Fruit fly (Drosophila melanogaster) whole organism, embryonic: Measurements from ENCODE around the gene CG43095.
A peak's percentile ranks its signal among the peaks of the same experiment; 100 is the strongest.

Experiments used
- Bgb ChIP-seq: fragments of 200-800 bp; sonication (Bioruptor generic); IDR thresholded peaks from 2 replicates; pipeline ENCODE4 v1.3.6; 2022; ENCODE audit warnings: missing biosample characterization, missing genetic modification characterization; ENCODE audit not compliant: partially characterized antibody
- CG11398 ChIP-seq: fragments of 200-800 bp; sonication (Bioruptor generic); optimal IDR thresholded peaks from 2 replicates; lab custom pipeline; 2016; ENCODE audit warnings: missing biosample characterization, missing genetic modification characterization
- CG12299 ChIP-seq: fragments of 200-800 bp; sonication (Bioruptor generic); optimal IDR thresholded peaks from 2 replicates; lab custom pipeline; 2018; ENCODE audit warnings: missing biosample characterization, mild to moderate bottlenecking, missing genetic modification characterization
- CG1233 ChIP-seq: fragments of 200-800 bp; sonication (Bioruptor generic); optimal IDR thresholded peaks from 4 replicates; lab custom pipeline; 2018; ENCODE audit warnings: missing biosample characterization, mild to moderate bottlenecking, missing genetic modification characterization
- CG12659 ChIP-seq: fragments of 200-800 bp; sonication (Bioruptor generic); optimal IDR thresholded peaks from 3 replicates; lab custom pipeline; 2017; ENCODE audit warnings: mild to moderate bottlenecking, missing biosample characterization, missing genetic modification reagents, missing genetic modification characterization
- CG13624 ChIP-seq: fragments of 200-800 bp; sonication (Bioruptor generic); optimal IDR thresholded peaks from 2 replicates; lab custom pipeline; 2016; ENCODE audit warnings: missing biosample characterization, missing genetic modification characterization
- CG13775 ChIP-seq: fragments of 200-800 bp; sonication (Bioruptor generic); optimal IDR thresholded peaks from 3 replicates; lab custom pipeline; 2017; ENCODE audit warnings: missing biosample characterization, mild to moderate bottlenecking, missing genetic modification characterization
- CG14050 ChIP-seq: fragments of 200-800 bp; sonication (Bioruptor generic); IDR thresholded peaks from 3 replicates; pipeline ENCODE4 v1.3.6; 2022; ENCODE audit warnings: missing biosample characterization, missing genetic modification characterization
- CG15601 ChIP-seq: fragments of 200-800 bp; sonication (Bioruptor generic); optimal IDR thresholded peaks from 3 replicates; lab custom pipeline; 2019; ENCODE audit warnings: missing biosample characterization, mild to moderate bottlenecking, missing genetic modification characterization, moderate library complexity
- CG1603 ChIP-seq: fragments of 200-800 bp; sonication (Bioruptor generic); optimal IDR thresholded peaks from 2 replicates; lab custom pipeline; 2019; ENCODE audit warnings: missing biosample characterization, mild to moderate bottlenecking, missing genetic modification characterization, moderate library complexity
- CG16815 ChIP-seq: fragments of 200-800 bp; sonication (Bioruptor generic); optimal IDR thresholded peaks from 3 replicates; lab custom pipeline; 2017; ENCODE audit warnings: missing biosample characterization, mild to moderate bottlenecking, missing genetic modification characterization
- CG16863 ChIP-seq: fragments of 200-800 bp; sonication (Bioruptor generic); optimal IDR thresholded peaks from 3 replicates; lab custom pipeline; 2016; ENCODE audit warnings: missing biosample characterization, missing genetic modification characterization
- CG17359 ChIP-seq: fragments of 200-800 bp; sonication (Bioruptor generic); optimal IDR thresholded peaks from 3 replicates; lab custom pipeline; 2018; ENCODE audit warnings: missing biosample characterization, mild to moderate bottlenecking, missing genetic modification characterization, moderate library complexity
- CG2120 ChIP-seq: fragments of 200-800 bp; sonication (Bioruptor generic); optimal IDR thresholded peaks from 3 replicates; lab custom pipeline; 2016; ENCODE audit warnings: missing biosample characterization, missing genetic modification characterization
- CG2199 ChIP-seq: fragments of 200-800 bp; sonication (Bioruptor generic); IDR thresholded peaks from 3 replicates; pipeline ENCODE4 v1.3.6; 2022; ENCODE audit warnings: missing biosample characterization, missing genetic modification characterization
- CG2712 ChIP-seq: fragments of 200-800 bp; optimal IDR thresholded peaks from 3 replicates; lab custom pipeline; 2019; ENCODE audit warnings: missing biosample characterization, mild to moderate bottlenecking, missing genetic modification characterization, moderate library complexity
- CG33557 ChIP-seq: fragments of 200-800 bp; sonication (Bioruptor generic); optimal IDR thresholded peaks from 2 replicates; lab custom pipeline; 2019; ENCODE audit warnings: missing biosample characterization, mild to moderate bottlenecking, missing genetic modification characterization, moderate library complexity
- CG3726 ChIP-seq: fragments of 200-800 bp; sonication (Bioruptor generic); IDR thresholded peaks from 3 replicates; pipeline ENCODE4, ENCODE4 v1.3.6; 2022; ENCODE audit warnings: missing biosample characterization, missing genetic modification characterization
- CG3838 ChIP-seq: fragments of 200-800 bp; sonication (Bioruptor generic); optimal IDR thresholded peaks from 3 replicates; lab custom pipeline; 2016; ENCODE audit warnings: missing biosample characterization, missing genetic modification characterization
- CG6654 ChIP-seq: fragments of 200-800 bp; sonication (Bioruptor generic); optimal IDR thresholded peaks from 2 replicates; lab custom pipeline; 2017; ENCODE audit warnings: missing biosample characterization, mild to moderate bottlenecking, missing genetic modification characterization
- CG7357 ChIP-seq: fragments of 200-800 bp; sonication (Bioruptor generic); IDR thresholded peaks from 3 replicates; pipeline ENCODE4 v1.3.6; 2022; ENCODE audit warnings: missing biosample characterization, missing genetic modification characterization
- CG8388 ChIP-seq: fragments of 200-800 bp; sonication (Bioruptor generic); optimal IDR thresholded peaks from 2 replicates; lab custom pipeline; 2019; ENCODE audit warnings: missing biosample characterization, mild to moderate bottlenecking, missing genetic modification characterization, moderate library complexity
- CG8944 ChIP-seq: fragments of 200-800 bp; sonication (Bioruptor generic); optimal IDR thresholded peaks from 3 replicates; lab custom pipeline; 2016; ENCODE audit warnings: missing biosample characterization, missing genetic modification characterization
- HLH4C ChIP-seq: fragments of 200-800 bp; sonication (Bioruptor generic); IDR thresholded peaks from 3 replicates; pipeline ENCODE4 v1.3.6; 2022; ENCODE audit warnings: missing biosample characterization, missing genetic modification characterization; ENCODE audit not compliant: partially characterized antibody
- Hmr ChIP-seq: fragments of 200-800 bp; sonication (Bioruptor generic); optimal IDR thresholded peaks from 3 replicates; lab custom pipeline; 2017; ENCODE audit warnings: mild to moderate bottlenecking, missing biosample characterization, missing genetic modification reagents, missing genetic modification characterization
- Hr39 ChIP-seq: fragments of >200 bp; optimal IDR thresholded peaks from 2 replicates; lab custom pipeline; 2017
- MBD-R2 ChIP-seq: fragments of 200-800 bp; sonication (Bioruptor generic); IDR thresholded peaks from 2 replicates; pipeline ENCODE4 v1.3.6; 2022; ENCODE audit warnings: missing biosample characterization, missing genetic modification characterization
- Mad ChIP-seq: fragments of 200-800 bp; sonication (Bioruptor generic); optimal IDR thresholded peaks from 2 replicates; lab custom pipeline; 2016; ENCODE audit warnings: missing biosample characterization, missing genetic modification characterization
- Oaz ChIP-seq: fragments of 200-800 bp; sonication (Bioruptor generic); IDR thresholded peaks from 2 replicates; pipeline ENCODE4 v1.3.6; 2022; ENCODE audit warnings: missing biosample characterization, missing genetic modification characterization
- PHDP ChIP-seq: fragments of 200-800 bp; sonication (Bioruptor generic); optimal IDR thresholded peaks from 3 replicates; lab custom pipeline; 2018; ENCODE audit warnings: missing biosample characterization, mild to moderate bottlenecking, missing genetic modification characterization, moderate library complexity
- Sin3A ChIP-seq: fragments of >200 bp; optimal IDR thresholded peaks from 2 replicates; lab custom pipeline; 2018
- Six4 ChIP-seq: fragments of 200-800 bp; sonication (Bioruptor generic); optimal IDR thresholded peaks from 2 replicates; lab custom pipeline; 2016; ENCODE audit warnings: missing biosample characterization, missing genetic modification characterization
- ap ChIP-seq: fragments of 200-800 bp; sonication (Bioruptor generic); IDR thresholded peaks from 2 replicates; pipeline ENCODE4 v1.3.6; 2022; ENCODE audit warnings: missing biosample characterization, missing genetic modification characterization
- ash1 ChIP-seq: fragments of 200-800 bp; sonication (Bioruptor generic); optimal IDR thresholded peaks from 2 replicates; lab custom pipeline; 2018; ENCODE audit warnings: missing biosample characterization, mild to moderate bottlenecking, missing genetic modification characterization
- ci ChIP-seq: fragments of 200-800 bp; sonication (Bioruptor generic); IDR thresholded peaks from 3 replicates; pipeline ENCODE4 v1.3.6; 2022; ENCODE audit warnings: missing biosample characterization, missing genetic modification characterization
- crp ChIP-seq, 2 experiments: fragments of 200-800 bp; sonication (Bioruptor generic); optimal IDR thresholded peaks; 2 replicates in 1 of 2; 3 replicates in 1 of 2; lab custom pipeline; 2017; ENCODE audit warnings: missing biosample characterization in 2 of 2, missing genetic modification characterization in 2 of 2, mild to moderate bottlenecking in 1 of 2, moderate library complexity in 1 of 2
- disco-r ChIP-seq: fragments of 200-800 bp; sonication (Bioruptor generic); optimal IDR thresholded peaks from 2 replicates; lab custom pipeline; 2016; ENCODE audit warnings: missing biosample characterization, missing genetic modification characterization
- dysf ChIP-seq: fragments of 200-800 bp; sonication (Bioruptor generic); IDR thresholded peaks from 3 replicates; pipeline ENCODE4 v1.3.6; 2022; ENCODE audit warnings: missing biosample characterization, missing genetic modification characterization
- fd3F ChIP-seq: fragments of 200-800 bp; sonication (Bioruptor generic); optimal IDR thresholded peaks from 2 replicates; lab custom pipeline; 2018; ENCODE audit warnings: missing biosample characterization, mild to moderate bottlenecking, missing genetic modification characterization, moderate library complexity
- gro ChIP-seq: fragments of 200-800 bp; sonication (Bioruptor generic); optimal IDR thresholded peaks from 2 replicates; lab custom pipeline; 2016; ENCODE audit warnings: missing biosample characterization, missing genetic modification characterization
- ham ChIP-seq: fragments of 200-800 bp; sonication (Bioruptor generic); IDR thresholded peaks from 2 replicates; pipeline ENCODE4 v1.3.6; 2022; ENCODE audit warnings: missing biosample characterization, missing genetic modification characterization
- lola ChIP-seq, 3 experiments: fragments of >200 bp in 2 of 3; fragments of 200-800 bp in 1 of 3; sonication (Bioruptor generic) in 1 of 3; optimal IDR thresholded peaks; 2 replicates each; lab custom pipeline; 2017 to 2019; ENCODE audit warnings: missing biosample characterization in 3 of 3, missing genetic modification characterization in 3 of 3, mild to moderate bottlenecking in 1 of 3, moderate library complexity in 1 of 3
- lov ChIP-seq, 2 experiments: fragments of 200-800 bp in 1 of 2; fragments of >200 bp in 1 of 2; sonication (Bioruptor generic) in 1 of 2; IDR thresholded peaks in 1 of 2; optimal IDR thresholded peaks in 1 of 2; 2 replicates in 1 of 2; 3 replicates in 1 of 2; pipeline versions ENCODE4 v1.3.6 to Lab custom; 2017 to 2022; ENCODE audit warnings: missing biosample characterization in 1 of 2, missing genetic modification characterization in 1 of 2
- org-1 ChIP-seq: fragments of 200-800 bp; sonication (Bioruptor generic); optimal IDR thresholded peaks from 2 replicates; lab custom pipeline; 2017; ENCODE audit warnings: missing biosample characterization, missing genetic modification characterization
- p53 ChIP-seq: fragments of 200-800 bp; sonication (Bioruptor generic); optimal IDR thresholded peaks from 2 replicates; lab custom pipeline; 2016; ENCODE audit warnings: missing biosample characterization, missing genetic modification characterization
- row ChIP-seq: fragments of 200-800 bp; sonication (Bioruptor generic); IDR thresholded peaks from 3 replicates; pipeline ENCODE4 v1.3.6; 2022; ENCODE audit warnings: missing biosample characterization, missing genetic modification characterization
- tin ChIP-seq: fragments of 200-800 bp; sonication (Bioruptor generic); optimal IDR thresholded peaks from 3 replicates; lab custom pipeline; 2016; ENCODE audit warnings: missing biosample characterization, missing genetic modification characterization
- tio ChIP-seq: fragments of 200-800 bp; sonication (Bioruptor generic); optimal IDR thresholded peaks from 2 replicates; lab custom pipeline; 2017; ENCODE audit warnings: missing biosample characterization, missing genetic modification characterization, inconsistent platforms
- tx ChIP-seq: fragments of 200-800 bp; sonication (Bioruptor generic); optimal IDR thresholded peaks from 2 replicates; lab custom pipeline; 2016; ENCODE audit warnings: missing biosample characterization, missing genetic modification characterization
- unpg ChIP-seq: fragments of 200-800 bp; sonication (Bioruptor generic); optimal IDR thresholded peaks from 3 replicates; lab custom pipeline; 2018; ENCODE audit warnings: missing biosample characterization, mild to moderate bottlenecking, missing genetic modification characterization, moderate library complexity
- z ChIP-seq: fragments of 200-800 bp; sonication (Bioruptor generic); IDR thresholded peaks from 3 replicates; pipeline ENCODE4 v1.3.6; 2022; ENCODE audit warnings: missing biosample characterization, missing genetic modification characterization
- zfh1 ChIP-seq: fragments of 200-800 bp; sonication (Bioruptor generic); IDR thresholded peaks from 3 replicates; pipeline ENCODE4 v1.3.6; 2022; ENCODE audit warnings: missing biosample characterization, missing genetic modification characterization

The CG43095 gene

dm6 chr3R:22745432-22745831 lies 26.1 kb downstream of the CG43095 start, which contains the start of the genes vret and HP1c (continued):
- peak; percentile 40 for TF ChIP-seq CG12659
- no peak for TF ChIP-seq Mad (GFP tag; lab: Kevin White, UChicago)
- no peak for TF ChIP-seq tin (GFP tag; lab: Kevin White, UChicago)
- TF ChIP-seq CG15601, result no peak
- no peak for TF ChIP-seq Hr39
- no peak for TF ChIP-seq HLH4C
- TF ChIP-seq CG13624 (GFP tag; lab: Kevin White, UChicago), result no peak
- no peak for TF ChIP-seq unpg (GFP tag; lab: Kevin White, UChicago)
- no peak for TF ChIP-seq z
- TF ChIP-seq zfh1 (GFP tag; lab: Robert Waterston, UW), result no peak
- TF ChIP-seq lov (optimal IDR thresholded peaks at IDR 0.05; lab: Kevin White, UChicago), result no peak
- TF ChIP-seq lov (GFP tag; IDR thresholded peaks at IDR 0.05; lab: Robert Waterston, UW), result no peak
- no peak for TF ChIP-seq ash1 (GFP tag; lab: Kevin White, UChicago)
- no peak for TF ChIP-seq disco-r (GFP tag; lab: Kevin White, UChicago)
- no peak for TF ChIP-seq CG1233 (GFP tag; lab: Kevin White, UChicago)
- TF ChIP-seq Sin3A (lab: Kevin White, UChicago), result peak; percentile 61
- TF ChIP-seq org-1 (GFP tag; lab: Kevin White, UChicago), result no peak
- TF ChIP-seq PHDP (tag; lab: Kevin White, UChicago), result no peak
- TF ChIP-seq CG33557 (GFP tag; lab: Kevin White, UChicago), result no peak
- TF ChIP-seq p53 (GFP tag; lab: Kevin White, UChicago), result no peak
- TF ChIP-seq CG17359 (tag; lab: Kevin White, UChicago), result no peak
- TF ChIP-seq Six4 (GFP tag; lab: Kevin White, UChicago), result no peak
- TF ChIP-seq crp (GFP tag; optimal IDR thresholded peaks at IDR 0.05; lab: Kevin White, UChicago), result peak in 1 of 2 experiments; percentile 52
- no peak for TF ChIP-seq ci (GFP tag; lab: Robert Waterston, UW)
- 0 out of 2 replicates have a peak, but pooled peaks have one; percentile 10 for TF ChIP-seq Bgb (GFP tag; lab: Robert Waterston, UW)
- no peak for TF ChIP-seq CG3838 (GFP tag; lab: Kevin White, UChicago)
- no peak for TF ChIP-seq tx
- no peak for TF ChIP-seq row (GFP tag; lab: Robert Waterston, UW)
- no peak for TF ChIP-seq CG13775 (GFP tag; lab: Kevin White, UChicago)
- TF ChIP-seq CG3726, result no peak
- TF ChIP-seq CG8944 (GFP tag; lab: Kevin White, UChicago), result no peak
- no peak for TF ChIP-seq CG2712
- TF ChIP-seq CG6654 (GFP tag; lab: Kevin White, UChicago), result no peak
- TF ChIP-seq CG16863 (GFP tag; lab: Kevin White, UChicago), result no peak
- peak; percentile 48; the same call in 1 of the 3 replicates for TF ChIP-seq CG2199 (GFP tag; lab: Robert Waterston, UW)
- TF ChIP-seq CG12299, result no peak
- peak; percentile 97 for TF ChIP-seq CG1603 (tag; lab: Kevin White, UChicago)
- TF ChIP-seq ap (GFP tag; lab: Robert Waterston, UW), result no peak
- TF ChIP-seq ham (GFP tag; lab: Robert Waterston, UW), result no peak
- no peak for TF ChIP-seq lola (GFP tag; optimal IDR thresholded peaks at IDR 0.05; lab: Kevin White, UChicago)
- no peak for TF ChIP-seq CG7357
- no peak for TF ChIP-seq CG14050 (GFP tag; lab: Robert Waterston, UW)
- no peak for TF ChIP-seq Oaz
- no peak for TF ChIP-seq dysf
- no peak for TF ChIP-seq Hmr
- TF ChIP-seq CG2120 (GFP tag; lab: Kevin White, UChicago), result no peak
- TF ChIP-seq CG8388 (GFP tag; lab: Kevin White, UChicago), result no peak
- no peak for TF ChIP-seq tio (GFP tag; lab: Kevin White, UChicago)
- TF ChIP-seq MBD-R2 (GFP tag; lab: Robert Waterston, UW), result peak; percentile 95
- TF ChIP-seq CG11398 (GFP tag; lab: Kevin White, UChicago), result no peak
- TF ChIP-seq gro (GFP tag; lab: Kevin White, UChicago), result no peak
- TF ChIP-seq fd3F (GFP tag; lab: Kevin White, UChicago), result no peak
- no peak for TF ChIP-seq CG16815 (GFP tag; lab: Kevin White, UChicago)
